Fruit fly (Drosophila melanogaster) S2 (cell line): ENCODE results near the gene ct.

Source experiments
- CG8478 ChIP-seq: fragments of >200 bp; optimal IDR thresholded peaks from 2 replicates; lab custom pipeline; 2018
- CTCF ChIP-seq, 2 experiments: fragments of >200 bp; optimal IDR thresholded peaks; 2 replicates each; lab custom pipeline; 2018

dm6 chrX:7696711-7697654 is 88.8 kb downstream of the ct start:
- TF ChIP-seq CTCF (optimal IDR thresholded peaks at IDR 0.05; lab: Kevin White, UChicago) (no peak), CG8478 (lab: Kevin White, UChicago) (no peak)
